Fruit fly (Drosophila melanogaster): Measurements from ENCODE around the gene kri.

DNA sequence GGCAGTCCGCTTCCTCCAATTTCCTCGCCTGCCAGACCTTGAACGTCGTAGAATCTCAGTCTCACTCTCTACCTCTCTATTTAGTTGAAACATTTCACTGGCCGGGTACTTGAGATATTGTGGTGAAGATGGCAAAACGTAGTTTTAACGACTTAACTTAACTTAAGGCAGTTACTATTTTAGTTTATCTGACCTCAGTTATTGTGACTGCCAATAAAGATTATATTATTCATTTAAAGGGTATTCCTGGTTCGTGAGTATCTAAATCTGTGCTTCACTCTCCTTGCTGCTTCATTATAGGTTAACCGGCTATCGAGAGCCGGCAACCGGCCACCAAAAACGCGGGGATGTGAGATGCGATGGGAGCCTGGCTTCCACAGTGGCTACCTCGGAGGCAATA lies 44.3 kb downstream of the kri start:
- TF ChIP-seq CG8478 (optimal IDR thresholded peaks at IDR 0.05) = no peak
- no peak for TF ChIP-seq CTCF (optimal IDR thresholded peaks at IDR 0.05)
